Fruit fly (Drosophila melanogaster): ENCODE data around the gene CG12531.

Gene CG12531

dm6 chrX:19769821-19770519, 51.2 kb downstream of the CG12531 start (continued):
- TF ChIP-seq CG30431 (GFP tag; optimal IDR thresholded peaks at IDR 0.05) (peak; percentile 36), Dek (tag; optimal IDR thresholded peaks at IDR 0.05) (no peak), CG13296 (GFP tag; optimal IDR thresholded peaks at IDR 0.05) (no peak), sens (GFP tag) (peak; percentile 94), tll (GFP tag; optimal IDR thresholded peaks at IDR 0.05) (no peak), CG16779 (GFP tag; IDR thresholded peaks at IDR 0.05) (no peak), trem (tag; optimal IDR thresholded peaks at IDR 0.05) (peak; percentile 55), CG2116 (GFP tag; optimal IDR thresholded peaks at IDR 0.05) (peak; percentile 9), CG15269 (tag; optimal IDR thresholded peaks at IDR 0.05) (peak; percentile 3), klu (GFP tag; IDR thresholded peaks at IDR 0.05) (no peak), CG6813 (GFP tag; optimal IDR thresholded peaks at IDR 0.05) (peak; percentile 40), CG10274 (GFP tag; optimal IDR thresholded peaks at IDR 0.05) (no peak), ara (GFP tag; IDR thresholded peaks at IDR 0.05) (peak; percentile 69), CG10321 (GFP tag; IDR thresholded peaks at IDR 0.05) (no peak), Deaf1 (tag; optimal IDR thresholded peaks at IDR 0.05) (no peak), Spps (tag; optimal IDR thresholded peaks at IDR 0.05) (peak; percentile 58), CG11456 (GFP tag; IDR thresholded peaks at IDR 0.05) (no peak), wek (GFP tag; optimal IDR thresholded peaks at IDR 0.05) (no peak), grau (tag; optimal IDR thresholded peaks at IDR 0.05) (peak; percentile 37), CG12744 (GFP tag; optimal IDR thresholded peaks at IDR 0.05) (peak; percentile 9), CG11504 (tag; optimal IDR thresholded peaks at IDR 0.05) (peak; percentile 32), HmgZ (tag; optimal IDR thresholded peaks at IDR 0.05) (no peak), ken (GFP tag; IDR thresholded peaks at IDR 0.05) (0 out of 3 replicates have a peak, but pooled peaks have one; percentile 18), sr (GFP tag; IDR thresholded peaks at IDR 0.05) (no peak), Fer3 (tag; optimal IDR thresholded peaks at IDR 0.05) (peak; percentile 25), CG6854 (GFP tag; optimal IDR thresholded peaks at IDR 0.05) (no peak), Stat92E (GFP tag; optimal IDR thresholded peaks at IDR 0.05) (no peak), CG9215 (GFP tag; IDR thresholded peaks at IDR 0.05) (no peak), dm (GFP tag; optimal IDR thresholded peaks at IDR 0.05) (no peak), Camta (GFP tag; optimal IDR thresholded peaks at IDR 0.05) (peak; percentile 43), NFAT (GFP tag; IDR thresholded peaks at IDR 0.05) (no peak), CG2202 (tag; optimal IDR thresholded peaks at IDR 0.05) (peak; percentile 42), CG4617 (GFP tag; optimal IDR thresholded peaks at IDR 0.05; ENCODE audit: borderline replicate concordance) (no peak), cato (GFP tag; optimal IDR thresholded peaks at IDR 0.05; ENCODE audit: borderline replicate concordance) (no peak), Six4 (GFP tag; optimal IDR thresholded peaks at IDR 0.05) (peak; percentile 42), slp2 (GFP tag; optimal IDR thresholded peaks at IDR 0.05) (peak; percentile 35), az2 (GFP tag; optimal IDR thresholded peaks at IDR 0.05) (peak; percentile 24), CG12391 (tag; optimal IDR thresholded peaks at IDR 0.05) (peak; percentile 58), gcm (GFP tag; optimal IDR thresholded peaks at IDR 0.05) (peak; percentile 31), kah (GFP tag; optimal IDR thresholded peaks at IDR 0.05) (no peak), CG1792 (GFP tag; optimal IDR thresholded peaks at IDR 0.05) (no peak), MBD-R2 (GFP tag; IDR thresholded peaks at IDR 0.05) (no peak), otp (GFP tag; IDR thresholded peaks at IDR 0.05) (peak; percentile 51; the same call in 1 of the 3 replicates), bab2 (GFP tag; optimal IDR thresholded peaks at IDR 0.05) (peak; percentile 40), Myb (GFP tag; optimal IDR thresholded peaks at IDR 0.05) (no peak), CG1647 (GFP tag; optimal IDR thresholded peaks at IDR 0.05) (no peak), stwl (tag; optimal IDR thresholded peaks at IDR 0.05) (peak; percentile 20), CG11093 (GFP tag; IDR thresholded peaks at IDR 0.05) (no peak), disco-r (GFP tag; optimal IDR thresholded peaks at IDR 0.05) (no peak), Max (GFP tag; optimal IDR thresholded peaks at IDR 0.05) (no peak)
